Worm (Caenorhabditis elegans): ENCODE measurements around the gene ect-2.
A peak's percentile ranks its signal among the peaks of the same experiment; 100 is the strongest.

ect-2 gene

ce11 chrII:10783201-10783962 is at the start of gene ect-2:
TSS of gene ect-2 (minus strand) at chrII:10783962.
- TF ChIP-seq ztf-11 (tag; optimal IDR thresholded peaks at IDR 0.05) (no peak), sptf-1 (tag; optimal IDR thresholded peaks at IDR 0.05) (no peak), elt-3 (tag; optimal IDR thresholded peaks at IDR 0.05) (no peak), elt-1 (tag; optimal IDR thresholded peaks at IDR 0.05; ENCODE audit: borderline replicate concordance, insufficient read depth) (no peak), ham-2 (GFP tag; optimal IDR thresholded peaks at IDR 0.05) (peak; percentile 50), unc-120 (tag; optimal IDR thresholded peaks at IDR 0.05; ENCODE audit: poor library complexity, severe bottlenecking) (no peak), unc-62 (GFP tag; optimal IDR thresholded peaks at IDR 0.05) (no peak)

ce11 chrII:10829572-10829971 is 45.8 kb upstream of the ect-2 start:
- TF ChIP-seq nhr-76 (tag; optimal IDR thresholded peaks at IDR 0.05) (no peak), unc-120 (tag; optimal IDR thresholded peaks at IDR 0.05; ENCODE audit: poor library complexity, severe bottlenecking) (no peak), tbx-8 (GFP tag; optimal IDR thresholded peaks at IDR 0.05) (no peak), blmp-1 (tag; optimal IDR thresholded peaks at IDR 0.05) (no peak), pha-4 (tag; optimal IDR thresholded peaks at IDR 0.05) (no peak), nhr-237 (tag; optimal IDR thresholded peaks at IDR 0.05) (no peak), lin-32 (GFP tag; optimal IDR thresholded peaks at IDR 0.05) (no peak), ham-2 (GFP tag; optimal IDR thresholded peaks at IDR 0.05) (no peak), drap-1 (GFP tag; optimal IDR thresholded peaks at IDR 0.05) (no peak), zip-8 (tag; optimal IDR thresholded peaks at IDR 0.05) (no peak), bed-3 (GFP tag; optimal IDR thresholded peaks at IDR 0.05) (no peak), ces-1 (GFP tag; optimal IDR thresholded peaks at IDR 0.05) (no peak)

ce11 chrII:10829081-10829480 is 45.3 kb upstream of the ect-2 start, which contains the start of gene VM106R.1:
TSS of gene VM106R.1 (minus strand) at chrII:10829181.
- TF ChIP-seq pha-4 (tag; optimal IDR thresholded peaks at IDR 0.05) (no peak), lin-13 (tag; optimal IDR thresholded peaks at IDR 0.05) (no peak), mab-5 (tag; optimal IDR thresholded peaks at IDR 0.05) (no peak), ztf-11 (tag; optimal IDR thresholded peaks at IDR 0.05) (no peak), flh-1 (GFP tag; optimal IDR thresholded peaks at IDR 0.05) (no peak), nhr-2 (tag; optimal IDR thresholded peaks at IDR 0.05) (no peak), mls-2 (tag; optimal IDR thresholded peaks at IDR 0.05) (no peak), blmp-1 (tag; optimal IDR thresholded peaks at IDR 0.05) (no peak)

DNA sequence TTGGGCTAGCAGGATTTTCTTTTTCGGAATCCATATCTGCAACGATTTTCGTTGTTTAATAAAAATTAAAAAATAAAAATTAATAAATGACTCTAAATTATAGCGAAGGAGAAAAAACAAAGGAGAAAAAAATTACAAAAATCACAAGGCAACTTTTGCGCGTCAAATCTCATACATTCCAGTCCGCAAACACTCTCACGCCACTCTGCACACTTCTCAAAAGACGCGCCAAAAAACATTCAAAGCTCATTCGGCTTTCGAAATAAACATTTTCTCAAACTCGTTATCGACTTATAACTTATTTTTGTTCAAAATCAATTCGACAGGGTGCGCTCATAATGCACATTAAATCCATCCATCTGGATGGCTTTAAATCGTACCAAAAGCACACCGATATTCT is 40.3 kb upstream of the ect-2 start, which contains the start of the genes R06F6.12 and mix-1:
Gene R06F6.12, minus strand, starts transcription at position 36 of the 400 bp plus-strand sequence.
Gene mix-1, plus strand, starts transcription at position 201 of the 400 bp plus-strand sequence.
- peak; percentile 16 for TF ChIP-seq pha-4 (tag; optimal IDR thresholded peaks at IDR 0.05)
- peak; percentile 37 for TF ChIP-seq ces-1 (GFP tag; optimal IDR thresholded peaks at IDR 0.05)
- peak; percentile 29 for TF ChIP-seq hlh-1 (tag; optimal IDR thresholded peaks at IDR 0.05)
- no peak for TF ChIP-seq ceh-83 (GFP tag; optimal IDR thresholded peaks at IDR 0.05)
- peak; percentile 65 for TF ChIP-seq lsy-2 (tag; optimal IDR thresholded peaks at IDR 0.05)
- TF ChIP-seq mep-1 (tag; optimal IDR thresholded peaks at IDR 0.05): peak; percentile 65
- peak; percentile 34 for TF ChIP-seq sptf-1 (tag; optimal IDR thresholded peaks at IDR 0.05)
- peak; percentile 36 for TF ChIP-seq drap-1 (GFP tag; optimal IDR thresholded peaks at IDR 0.05)
- peak; percentile 5 for TF ChIP-seq unc-62 (GFP tag; optimal IDR thresholded peaks at IDR 0.05)
- TF ChIP-seq flh-1 (GFP tag; optimal IDR thresholded peaks at IDR 0.05): no peak
- TF ChIP-seq ceh-39 (tag; optimal IDR thresholded peaks at IDR 0.05): peak; percentile 14
- TF ChIP-seq nhr-237 (tag; optimal IDR thresholded peaks at IDR 0.05): peak; percentile 12
- TF ChIP-seq lin-13 (tag; optimal IDR thresholded peaks at IDR 0.05): peak; percentile 45
- TF ChIP-seq mab-5 (tag; optimal IDR thresholded peaks at IDR 0.05): no peak
- TF ChIP-seq M03D4.4 (tag; optimal IDR thresholded peaks at IDR 0.05): peak; percentile 24
- no peak for TF ChIP-seq nhr-12 (tag; optimal IDR thresholded peaks at IDR 0.05)

ce11 chrII:10820679-10821078 is 36.9 kb upstream of the ect-2 start, which contains the start of gene ech-4:
TSS of gene ech-4 (plus strand) at chrII:10821031.
- TF ChIP-seq lin-32 (GFP tag; optimal IDR thresholded peaks at IDR 0.05) (no peak), mab-5 (tag; optimal IDR thresholded peaks at IDR 0.05) (no peak), lin-13 (tag; optimal IDR thresholded peaks at IDR 0.05) (no peak), ces-1 (GFP tag; optimal IDR thresholded peaks at IDR 0.05) (no peak), flh-1 (GFP tag; optimal IDR thresholded peaks at IDR 0.05) (no peak)
